Worm (Caenorhabditis elegans) whole organism, L2 larva: ENCODE measurements around the gene W03F8.4.

Experiments used
- ceh-82 ChIP-seq: fragments of 150-350 bp; optimal IDR thresholded peaks from 2 replicates; lab custom pipeline; 2014; ENCODE audit warnings: missing biosample characterization, missing genetic modification characterization
- egl-27 ChIP-seq: sonication (generic microtip); optimal IDR thresholded peaks from 3 replicates; lab custom pipeline; 2017; ENCODE audit warnings: missing biosample characterization, missing genetic modification reagents, missing genetic modification characterization
- nhr-237 ChIP-seq: fragments of 150-350 bp; optimal IDR thresholded peaks from 2 replicates; lab custom pipeline; 2014; ENCODE audit warnings: missing biosample characterization, missing genetic modification characterization
- sma-9 ChIP-seq, 2 experiments: fragments of 150-350 bp in 1 of 2; sonication (generic microtip) in 1 of 2; optimal IDR thresholded peaks; 2 replicates each; lab custom pipeline; 2014 to 2016; ENCODE audit warnings: missing genetic modification characterization in 2 of 2, mild to moderate bottlenecking in 1 of 2, missing biosample characterization in 1 of 2, missing compliant biosample characterization in 1 of 2, missing genetic modification reagents in 1 of 2, moderate library complexity in 1 of 2
- unc-62 ChIP-seq: fragments of 150-350 bp; optimal IDR thresholded peaks from 2 replicates; lab custom pipeline; 2014; ENCODE audit warnings: missing biosample characterization, missing genetic modification reagents, missing genetic modification characterization
- zag-1 ChIP-seq: fragments of 150-350 bp; optimal IDR thresholded peaks from 2 replicates; lab custom pipeline; 2014; ENCODE audit warnings: missing biosample characterization, missing genetic modification characterization
- ztf-4 ChIP-seq: fragments of 150-350 bp; optimal IDR thresholded peaks from 2 replicates; lab custom pipeline; 2014; ENCODE audit warnings: missing biosample characterization, missing genetic modification characterization

DNA sequence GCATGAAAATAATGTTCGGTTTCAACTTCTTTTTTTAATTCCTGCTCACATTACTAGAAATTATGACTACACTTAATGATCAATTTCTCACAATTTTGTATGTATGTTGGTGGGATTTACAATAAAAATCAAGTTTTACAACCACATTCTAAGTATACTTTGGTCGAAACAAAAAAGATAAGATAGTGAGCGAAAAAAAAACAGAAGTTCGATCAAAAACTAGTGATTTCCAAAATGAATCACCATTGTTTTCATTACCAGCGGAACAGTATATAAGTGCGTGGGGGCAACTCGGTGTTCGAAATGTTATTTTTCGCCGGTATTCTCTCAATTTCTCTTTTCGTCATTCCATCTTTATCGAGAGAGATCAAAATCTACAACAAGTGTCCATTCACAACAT is 46.6 kb downstream of the W03F8.4 start, which contains the start of gene thn-5:
- TF ChIP-seq sma-9 (GFP tag; optimal IDR thresholded peaks at IDR 0.05; lab: Kevin White, UChicago) = no peak
- TF ChIP-seq sma-9 (tag; optimal IDR thresholded peaks at IDR 0.05; lab: Kevin White, UChicago) = no peak
- no peak for TF ChIP-seq zag-1 (tag; lab: Kevin White, UChicago)
- TF ChIP-seq ztf-4 = no peak
- TF ChIP-seq unc-62 (GFP tag; lab: Kevin White, UChicago) = no peak
- no peak for TF ChIP-seq ceh-82
- TF ChIP-seq nhr-237 = no peak
- no peak for TF ChIP-seq egl-27 (tag; lab: Kevin White, UChicago)
